Worm (Caenorhabditis elegans): ENCODE measurements around the gene gsp-1.

- TF ChIP-seq zip-8 (tag; optimal IDR thresholded peaks at IDR 0.05) (no peak), ztf-11 (tag; optimal IDR thresholded peaks at IDR 0.05) (no peak), elt-3 (tag; optimal IDR thresholded peaks at IDR 0.05) (no peak), unc-62 (GFP tag; optimal IDR thresholded peaks at IDR 0.05) (no peak), ceh-39 (tag; optimal IDR thresholded peaks at IDR 0.05) (no peak), sptf-1 (tag; optimal IDR thresholded peaks at IDR 0.05) (no peak)
Observed at ce11 chrV:10708346-10708745, 26.1 kb downstream of the gsp-1 start.

All from whole organism, mixed stage, embryonic.